Worm (Caenorhabditis elegans) whole organism, young adult: ENCODE data around the gene C25H3.17.

Experiments used
- B0035.1 ChIP-seq: sonication (generic microtip); optimal IDR thresholded peaks from 2 replicates; lab custom pipeline; 2016; ENCODE audit warnings: missing genetic modification characterization, mild to moderate bottlenecking, missing compliant biosample characterization, missing genotype, missing genetic modification reagents
- F33H1.4 ChIP-seq: fragments of 200-800 bp; sonication (Bioruptor generic); IDR thresholded peaks from 2 replicates; pipeline ENCODE4 v1.3.6; 2022; ENCODE audit warnings: missing genetic modification reagents, missing genetic modification characterization, missing compliant biosample characterization
- F37B4.10 ChIP-seq: fragments of 200-800 bp; sonication (Bioruptor generic); IDR thresholded peaks from 2 replicates; pipeline ENCODE4 v1.3.6; 2022; ENCODE audit warnings: missing genetic modification characterization, missing compliant biosample characterization
- F55B11.4 ChIP-seq: sonication (generic microtip); optimal IDR thresholded peaks from 2 replicates; lab custom pipeline; 2016; ENCODE audit warnings: missing compliant biosample characterization, missing genetic modification characterization, borderline replicate concordance; ENCODE audit not compliant: insufficient read depth
- K12H6.12 ChIP-seq: fragments of 200-800 bp; sonication (Bioruptor generic); optimal IDR thresholded peaks from 2 replicates; lab custom pipeline; 2018; ENCODE audit warnings: mild to moderate bottlenecking, missing genetic modification characterization, missing compliant biosample characterization
- T26A5.8 ChIP-seq: sonication (generic microtip); optimal IDR thresholded peaks from 2 replicates; lab custom pipeline; 2016; ENCODE audit warnings: missing genetic modification characterization, missing compliant biosample characterization
- Y56A3A.18 ChIP-seq: fragments of 200-800 bp; sonication (Bioruptor generic); IDR thresholded peaks from 2 replicates; pipeline ENCODE4 v1.3.6; 2022; ENCODE audit warnings: missing genetic modification reagents, missing genetic modification characterization, missing compliant biosample characterization
- Y79H2A.3 ChIP-seq: fragments of 200-800 bp; sonication (Bioruptor generic); conservative IDR thresholded peaks from 2 replicates; pipeline ENCODE4 v1.3.6; 2022; ENCODE audit warnings: missing genetic modification reagents, missing genetic modification characterization, missing compliant biosample characterization
- ZK185.1 ChIP-seq: sonication (generic microtip); optimal IDR thresholded peaks from 2 replicates; lab custom pipeline; 2016; ENCODE audit warnings: mild to moderate bottlenecking, missing genetic modification characterization, missing compliant biosample characterization; ENCODE audit not compliant: poor library complexity, severe bottlenecking
- akir-1 ChIP-seq: fragments of 200-800 bp; sonication (Bioruptor generic); optimal IDR thresholded peaks from 2 replicates; lab custom pipeline; 2018; ENCODE audit warnings: mild to moderate bottlenecking, missing genetic modification characterization, moderate library complexity, missing compliant biosample characterization
- ama-1 ChIP-seq, 3 experiments: fragments of 150-350 bp in 1 of 3; sonication (generic microtip) in 2 of 3; optimal IDR thresholded peaks; 2 replicates each; lab custom pipeline; 2014 to 2018; ENCODE audit warnings: missing biosample characterization in 2 of 3, missing genetic modification characterization in 2 of 3, missing genetic modification reagents in 2 of 3
- aptf-3 ChIP-seq: fragments of 200-800 bp; sonication (Bioruptor generic); IDR thresholded peaks from 2 replicates; pipeline ENCODE4 v1.3.6; 2022; ENCODE audit warnings: missing genetic modification characterization, missing compliant biosample characterization
- attf-3 ChIP-seq: fragments of 200-800 bp; sonication (Bioruptor generic); conservative IDR thresholded peaks from 2 replicates; pipeline ENCODE4 v1.3.6; 2022; ENCODE audit warnings: missing genetic modification reagents, missing genetic modification characterization, missing compliant biosample characterization
- attf-6 ChIP-seq: fragments of 200-800 bp; sonication (Bioruptor generic); IDR thresholded peaks from 2 replicates; pipeline ENCODE4 v1.3.6; 2022; ENCODE audit warnings: missing genetic modification reagents, missing genetic modification characterization, missing compliant biosample characterization
- bed-2 ChIP-seq: fragments of 200-800 bp; sonication (Bioruptor generic); IDR thresholded peaks from 2 replicates; pipeline ENCODE4 v1.3.6; 2022; ENCODE audit warnings: missing genetic modification reagents, missing genetic modification characterization, missing compliant biosample characterization
- cebp-1 ChIP-seq, 2 experiments: fragments of 200-800 bp in 1 of 2; sonication (Bioruptor generic) in 1 of 2; sonication (generic microtip) in 1 of 2; IDR thresholded peaks in 1 of 2; optimal IDR thresholded peaks in 1 of 2; 2 replicates each; pipeline versions ENCODE4 v1.3.6 to Lab custom; 2017 to 2022; ENCODE audit warnings: missing compliant biosample characterization in 2 of 2, missing genetic modification characterization in 2 of 2, mild to moderate bottlenecking in 1 of 2, missing genetic modification reagents in 1 of 2, moderate library complexity in 1 of 2
- ceh-27 ChIP-seq: fragments of 200-800 bp; sonication (Bioruptor generic); optimal IDR thresholded peaks from 2 replicates; lab custom pipeline; 2018; ENCODE audit warnings: mild to moderate bottlenecking, missing genetic modification characterization, moderate library complexity, missing compliant biosample characterization
- ceh-79 ChIP-seq: sonication (generic microtip); optimal IDR thresholded peaks from 2 replicates; lab custom pipeline; 2017; ENCODE audit warnings: mild to moderate bottlenecking, missing genetic modification characterization, missing compliant biosample characterization
- die-1 ChIP-seq: sonication (generic microtip); optimal IDR thresholded peaks from 2 replicates; lab custom pipeline; 2016; ENCODE audit warnings: missing genotype, mild to moderate bottlenecking, missing genetic modification characterization, missing compliant biosample characterization
- dpl-1 ChIP-seq: fragments of 150-350 bp; optimal IDR thresholded peaks from 2 replicates; lab custom pipeline; 2014; ENCODE audit warnings: missing biosample characterization, missing genetic modification reagents, missing genetic modification characterization
- egl-44 ChIP-seq: fragments of 200-800 bp; sonication (Bioruptor generic); IDR thresholded peaks from 2 replicates; pipeline ENCODE4 v1.3.6; 2022; ENCODE audit warnings: missing genetic modification reagents, missing genetic modification characterization, missing compliant biosample characterization
- egrh-3 ChIP-seq: fragments of 200-800 bp; sonication (Bioruptor generic); IDR thresholded peaks from 2 replicates; pipeline ENCODE4 v1.3.6; 2022; ENCODE audit warnings: missing genetic modification reagents, missing genetic modification characterization, missing compliant biosample characterization
- gei-17 ChIP-seq: fragments of 200-800 bp; sonication (Bioruptor generic); optimal IDR thresholded peaks from 2 replicates; lab custom pipeline; 2018; ENCODE audit warnings: mild to moderate bottlenecking, missing genetic modification characterization, missing compliant biosample characterization
- hmg-1.2 ChIP-seq: fragments of 200-800 bp; sonication (Bioruptor generic); IDR thresholded peaks from 2 replicates; pipeline ENCODE4 v1.3.6; 2022; ENCODE audit warnings: missing genetic modification reagents, missing genetic modification characterization, missing compliant biosample characterization
- hmg-20 ChIP-seq: fragments of 200-800 bp; sonication (Bioruptor generic); IDR thresholded peaks from 2 replicates; pipeline ENCODE4 v1.3.6; 2022; ENCODE audit warnings: missing genetic modification reagents, missing genetic modification characterization, missing compliant biosample characterization
- hrde-1 ChIP-seq: sonication (generic microtip); optimal IDR thresholded peaks from 2 replicates; lab custom pipeline; 2016; ENCODE audit warnings: missing genetic modification characterization, mild to moderate bottlenecking, missing compliant biosample characterization, moderate library complexity, missing genotype, missing genetic modification reagents, borderline replicate concordance
- let-526 ChIP-seq: fragments of 200-800 bp; sonication (Bioruptor generic); IDR thresholded peaks from 2 replicates; pipeline ENCODE4 v1.3.6; 2022; ENCODE audit warnings: missing genetic modification reagents, missing genetic modification characterization, missing compliant biosample characterization
- lin-35 ChIP-seq, 3 experiments: fragments of 150-350 bp in 2 of 3; sonication (generic microtip) in 1 of 3; optimal IDR thresholded peaks; 2 replicates each; lab custom pipeline; 2014 to 2018; ENCODE audit warnings: missing biosample characterization in 3 of 3, missing genetic modification characterization in 3 of 3, missing genetic modification reagents in 3 of 3
- madf-6 ChIP-seq: fragments of 200-800 bp; sonication (Bioruptor generic); IDR thresholded peaks from 2 replicates; pipeline ENCODE4 v1.3.6; 2022; ENCODE audit warnings: missing genetic modification reagents, missing genetic modification characterization, missing compliant biosample characterization
- mxl-1 ChIP-seq: sonication (generic microtip); optimal IDR thresholded peaks from 2 replicates; lab custom pipeline; 2016; ENCODE audit warnings: missing genetic modification characterization, missing compliant biosample characterization
- nfya-1 ChIP-seq: sonication (generic microtip); optimal IDR thresholded peaks from 2 replicates; lab custom pipeline; 2017; ENCODE audit warnings: antibody characterized with exemption, missing compliant biosample characterization, missing genetic modification characterization, borderline replicate concordance; ENCODE audit not compliant: insufficient read depth
- nfya-2 ChIP-seq: fragments of 200-800 bp; sonication (Bioruptor generic); IDR thresholded peaks from 2 replicates; pipeline ENCODE4 v1.3.6; 2022; ENCODE audit warnings: missing genetic modification reagents, missing genetic modification characterization, missing compliant biosample characterization
- nhr-80 ChIP-seq: sonication (generic microtip); optimal IDR thresholded peaks from 2 replicates; lab custom pipeline; 2016; ENCODE audit warnings: missing genetic modification characterization, missing compliant biosample characterization
- pbrm-1 ChIP-seq: fragments of 200-800 bp; sonication (Bioruptor generic); IDR thresholded peaks from 2 replicates; pipeline ENCODE4 v1.3.6; 2022; ENCODE audit warnings: missing genetic modification reagents, missing genetic modification characterization, missing compliant biosample characterization
- rcor-1 ChIP-seq: fragments of 200-800 bp; sonication (Bioruptor generic); IDR thresholded peaks from 2 replicates; pipeline ENCODE4 v1.3.6; 2022; ENCODE audit warnings: missing genetic modification reagents, missing genetic modification characterization, missing compliant biosample characterization
- sptf-2 ChIP-seq: fragments of 200-800 bp; sonication (Bioruptor generic); optimal IDR thresholded peaks from 2 replicates; lab custom pipeline; 2018; ENCODE audit warnings: mild to moderate bottlenecking, missing genetic modification characterization, missing compliant biosample characterization
- tlf-1 ChIP-seq: fragments of 200-800 bp; sonication (Bioruptor generic); optimal IDR thresholded peaks from 2 replicates; lab custom pipeline; 2018; ENCODE audit warnings: mild to moderate bottlenecking, missing genetic modification characterization, missing compliant biosample characterization
- unc-130 ChIP-seq: sonication (generic microtip); optimal IDR thresholded peaks from 2 replicates; lab custom pipeline; 2016; ENCODE audit warnings: missing genetic modification reagents, missing genetic modification characterization, missing compliant biosample characterization
- xnd-1 ChIP-seq: sonication (generic microtip); optimal IDR thresholded peaks from 2 replicates; lab custom pipeline; 2016; ENCODE audit warnings: missing genotype, missing genetic modification reagents, missing genetic modification characterization, missing compliant biosample characterization
- zim-3 ChIP-seq: sonication (generic microtip); optimal IDR thresholded peaks from 2 replicates; lab custom pipeline; 2017; ENCODE audit warnings: mild to moderate bottlenecking, missing genetic modification characterization, moderate library complexity, missing compliant biosample characterization
- ztf-18 ChIP-seq: sonication (generic microtip); optimal IDR thresholded peaks from 2 replicates; lab custom pipeline; 2016; ENCODE audit warnings: missing genotype, mild to moderate bottlenecking, missing genetic modification characterization, missing compliant biosample characterization
- ztf-25 ChIP-seq: fragments of 200-800 bp; sonication (Bioruptor generic); IDR thresholded peaks from 2 replicates; pipeline ENCODE4 v1.3.6; 2022; ENCODE audit warnings: missing genetic modification reagents, missing genetic modification characterization, missing compliant biosample characterization

Gene C25H3.17

ce11 chrII:5649236-5650004 is 20.1 kb downstream of the C25H3.17 start, which contains the start of the genes sam-4, F59E12.17 and zyg-1 (continued):
- TF ChIP-seq B0035.1 (no peak), F33H1.4 (GFP tag; lab: Robert Waterston, UW) (peak; percentile 57), ztf-18 (tag; lab: Kevin White, UChicago) (peak; percentile 39), sptf-2 (no peak), nfya-2 (GFP tag; lab: Robert Waterston, UW) (no peak), dpl-1 (GFP tag; lab: Kevin White, UChicago) (peak; percentile 42), hrde-1 (tag; lab: Kevin White, UChicago) (no peak), F37B4.10 (GFP tag; lab: Robert Waterston, UW) (no peak), attf-6 (GFP tag; lab: Robert Waterston, UW) (no peak), attf-3 (GFP tag; lab: Robert Waterston, UW) (peak; percentile 53), aptf-3 (GFP tag; lab: Robert Waterston, UW) (no peak), ztf-25 (GFP tag; lab: Robert Waterston, UW) (0 out of 2 replicates have a peak, but pooled peaks have one; percentile 60), bed-2 (GFP tag; lab: Robert Waterston, UW) (no peak), Y56A3A.18 (GFP tag; lab: Robert Waterston, UW) (no peak), F55B11.4 (no peak), die-1 (no peak), egl-44 (0 out of 2 replicates have a peak, but pooled peaks have one; percentile 23), K12H6.12 (tag; lab: Kevin White, UChicago) (peak; percentile 31), rcor-1 (GFP tag; lab: Robert Waterston, UW) (peak; percentile 13; the same call in 1 of the 2 replicates), akir-1 (GFP tag; lab: Kevin White, UChicago) (no peak), gei-17 (GFP tag; lab: Kevin White, UChicago) (no peak), zim-3 (tag; lab: Kevin White, UChicago) (no peak), lin-35 (GFP tag; optimal IDR thresholded peaks at IDR 0.05; lab: Kevin White, UChicago) (peak in 1 of 3 experiments; percentile 64), T26A5.8 (tag; lab: Kevin White, UChicago) (no peak), pbrm-1 (GFP tag; lab: Robert Waterston, UW) (peak; percentile 21; the same call in 1 of the 2 replicates), ama-1 (optimal IDR thresholded peaks at IDR 0.05; lab: Kevin White, UChicago) (no peak), ama-1 (GFP tag; optimal IDR thresholded peaks at IDR 0.05; lab: Kevin White, UChicago) (no peak), ceh-27 (GFP tag; lab: Kevin White, UChicago) (peak; percentile 64), xnd-1 (peak; percentile 1), ZK185.1 (tag; lab: Kevin White, UChicago) (peak; percentile 46), nfya-1 (tag; lab: Kevin White, UChicago) (no peak), Y79H2A.3 (no peak), hmg-1.2 (GFP tag; lab: Robert Waterston, UW) (peak; percentile 82)

ce11 chrII:5648272-5648671 is 21.2 kb downstream of the C25H3.17 start, which contains the start of gene ddl-1:
ddl-1 (minus strand) TSS chrII:5648372.
- TF ChIP-seq rcor-1 (GFP tag; lab: Robert Waterston, UW): no peak
- TF ChIP-seq let-526 (GFP tag; lab: Robert Waterston, UW): no peak
- TF ChIP-seq mxl-1 (tag; lab: Kevin White, UChicago): no peak
- TF ChIP-seq Y79H2A.3: no peak
- TF ChIP-seq hmg-20 (GFP tag; lab: Robert Waterston, UW): no peak
- TF ChIP-seq T26A5.8 (tag; lab: Kevin White, UChicago): no peak
- no peak for TF ChIP-seq unc-130
- no peak for TF ChIP-seq egrh-3 (GFP tag; lab: Robert Waterston, UW)
- no peak for TF ChIP-seq nhr-80 (tag; lab: Kevin White, UChicago)
- TF ChIP-seq cebp-1 (GFP tag; IDR thresholded peaks at IDR 0.05; lab: Robert Waterston, UW): no peak
- no peak for TF ChIP-seq cebp-1 (tag; optimal IDR thresholded peaks at IDR 0.05; lab: Kevin White, UChicago)
- TF ChIP-seq madf-6 (GFP tag; lab: Robert Waterston, UW): no peak
- no peak for TF ChIP-seq zim-3 (tag; lab: Kevin White, UChicago)
- no peak for TF ChIP-seq tlf-1 (GFP tag; lab: Kevin White, UChicago)
- TF ChIP-seq ceh-79 (tag; lab: Kevin White, UChicago): no peak
- TF ChIP-seq pbrm-1 (GFP tag; lab: Robert Waterston, UW): no peak
